Worm (Caenorhabditis elegans) whole organism, L4 larva: ENCODE measurements around the gene asps-1.

Source experiments
- F37D6.2 ChIP-seq: sonication (generic microtip); optimal IDR thresholded peaks from 2 replicates; lab custom pipeline; 2016; ENCODE audit warnings: mild to moderate bottlenecking, missing genetic modification characterization, missing compliant biosample characterization
- F44E2.7 ChIP-seq: fragments of 200-800 bp; sonication (Bioruptor generic); IDR thresholded peaks from 2 replicates; pipeline ENCODE4 v2.1.2; 2022; ENCODE audit warnings: missing genetic modification characterization, missing compliant biosample characterization
- Y5F2A.4 ChIP-seq: fragments of 200-800 bp; sonication (Bioruptor generic); optimal IDR thresholded peaks from 2 replicates; lab custom pipeline; 2018; ENCODE audit warnings: mild to moderate bottlenecking, missing genetic modification characterization, missing compliant biosample characterization
- Y75B8A.6 ChIP-seq: fragments of 200-800 bp; sonication (Bioruptor generic); IDR thresholded peaks from 2 replicates; pipeline ENCODE4 v1.3.6; 2022; ENCODE audit warnings: missing genetic modification reagents, missing genetic modification characterization, missing compliant biosample characterization
- ceh-32 ChIP-seq: sonication (generic microtip); optimal IDR thresholded peaks from 2 replicates; lab custom pipeline; 2016; ENCODE audit warnings: mild to moderate bottlenecking, missing genetic modification characterization, missing compliant biosample characterization; ENCODE audit not compliant: poor library complexity
- ces-1 ChIP-seq: fragments of 150-350 bp; sonication (generic microtip); optimal IDR thresholded peaks from 4 replicates; lab custom pipeline; 2014; ENCODE audit warnings: missing biosample characterization, missing genetic modification reagents, missing genetic modification characterization
- ctbp-1 ChIP-seq: fragments of 200-800 bp; sonication (Bioruptor generic); IDR thresholded peaks from 2 replicates; pipeline ENCODE4 v1.3.6; 2022; ENCODE audit warnings: missing genetic modification reagents, missing genetic modification characterization, missing compliant biosample characterization
- daf-16 ChIP-seq, 3 experiments: sonication (generic microtip); optimal IDR thresholded peaks; 2 replicates each; lab custom pipeline; 2016 to 2017; ENCODE audit warnings: missing genetic modification characterization in 3 of 3, missing genetic modification reagents in 3 of 3, mild to moderate bottlenecking in 2 of 3, missing compliant biosample characterization in 2 of 3, missing biosample characterization in 1 of 3, moderate library complexity in 1 of 3
- daf-19 ChIP-seq: fragments of 200-800 bp; sonication (Bioruptor generic); conservative IDR thresholded peaks from 2 replicates; pipeline ENCODE4 v1.3.6; 2022; ENCODE audit warnings: missing genetic modification characterization, missing compliant biosample characterization
- dmd-6 ChIP-seq: fragments of 200-800 bp; sonication (Bioruptor generic); IDR thresholded peaks from 2 replicates; pipeline ENCODE4 v1.3.6; 2022; ENCODE audit warnings: missing genetic modification reagents, missing genetic modification characterization, missing compliant biosample characterization
- dmd-9 ChIP-seq: fragments of 200-800 bp; sonication (Bioruptor generic); IDR thresholded peaks from 2 replicates; pipeline ENCODE4 v1.3.6; 2022; ENCODE audit warnings: missing genetic modification reagents, missing genetic modification characterization, missing compliant biosample characterization
- duxl-1 ChIP-seq: sonication (generic microtip); optimal IDR thresholded peaks from 2 replicates; lab custom pipeline; 2016; ENCODE audit warnings: mild to moderate bottlenecking, missing genetic modification characterization, moderate library complexity, missing compliant biosample characterization; ENCODE audit not compliant: poor library complexity
- dve-1 ChIP-seq: sonication (generic microtip); optimal IDR thresholded peaks from 2 replicates; lab custom pipeline; 2017; ENCODE audit warnings: antibody characterized with exemption, mild to moderate bottlenecking, missing genetic modification characterization, missing compliant biosample characterization; ENCODE audit not compliant: insufficient read depth
- egl-27 ChIP-seq: sonication (generic microtip); optimal IDR thresholded peaks from 3 replicates; lab custom pipeline; 2017; ENCODE audit warnings: missing biosample characterization, missing genetic modification reagents, missing genetic modification characterization
- fos-1 ChIP-seq: fragments of 150-350 bp; optimal IDR thresholded peaks from 2 replicates; lab custom pipeline; 2014; ENCODE audit warnings: missing biosample characterization, missing genetic modification characterization
- hif-1 ChIP-seq, 2 experiments: sonication (generic microtip); optimal IDR thresholded peaks; 2 replicates each; lab custom pipeline; 2016 to 2017; ENCODE audit warnings: missing compliant biosample characterization in 2 of 2, missing genetic modification characterization in 2 of 2, missing genetic modification reagents in 2 of 2, missing genotype in 2 of 2, mild to moderate bottlenecking in 1 of 2
- hlh-11 ChIP-seq: fragments of 200-800 bp; sonication (Bioruptor generic); optimal IDR thresholded peaks from 2 replicates; lab custom pipeline; 2018; ENCODE audit warnings: mild to moderate bottlenecking, missing genetic modification characterization, missing compliant biosample characterization
- hlh-30 ChIP-seq: sonication (generic microtip); optimal IDR thresholded peaks from 2 replicates; lab custom pipeline; 2017; ENCODE audit warnings: antibody characterized with exemption, mild to moderate bottlenecking, missing genetic modification characterization, missing compliant biosample characterization; ENCODE audit not compliant: insufficient read depth
- jun-1 ChIP-seq: fragments of 150-350 bp; optimal IDR thresholded peaks from 2 replicates; lab custom pipeline; 2014; ENCODE audit warnings: missing biosample characterization, missing genetic modification reagents, missing genetic modification characterization
- lin-15B ChIP-seq: fragments of 150-350 bp; sonication (generic microtip); optimal IDR thresholded peaks from 3 replicates; lab custom pipeline; 2014; ENCODE audit warnings: missing biosample characterization, missing genetic modification characterization
- lsy-2 ChIP-seq, 2 experiments: fragments of 150-350 bp in 1 of 2; sonication (generic microtip) in 1 of 2; optimal IDR thresholded peaks; 2 replicates each; lab custom pipeline; 2014 to 2017; ENCODE audit warnings: missing biosample characterization in 2 of 2, missing genetic modification characterization in 2 of 2
- madf-5 ChIP-seq, 2 experiments: fragments of 200-800 bp; sonication (Bioruptor generic); IDR thresholded peaks; 2 replicates each; pipeline ENCODE4 v1.3.6; 2022; ENCODE audit warnings: missing compliant biosample characterization in 2 of 2, missing genetic modification characterization in 2 of 2
- mdt-29 ChIP-seq: fragments of 200-800 bp; sonication (Bioruptor generic); IDR thresholded peaks from 2 replicates; pipeline ENCODE4 v1.3.6; 2022; ENCODE audit warnings: missing genetic modification reagents, missing genetic modification characterization, missing compliant biosample characterization
- mxl-3 ChIP-seq: fragments of 200-800 bp; sonication (Bioruptor generic); optimal IDR thresholded peaks from 2 replicates; lab custom pipeline; 2018; ENCODE audit warnings: mild to moderate bottlenecking, missing genetic modification characterization, missing compliant biosample characterization
- nhr-11 ChIP-seq: fragments of 150-350 bp; optimal IDR thresholded peaks from 2 replicates; lab custom pipeline; 2014; ENCODE audit warnings: missing biosample characterization, missing genetic modification characterization
- nhr-28 ChIP-seq: fragments of 150-350 bp; optimal IDR thresholded peaks from 2 replicates; lab custom pipeline; 2014; ENCODE audit warnings: missing biosample characterization, missing genetic modification characterization
- nhr-41 ChIP-seq: fragments of 200-800 bp; sonication (Bioruptor generic); IDR thresholded peaks from 2 replicates; pipeline ENCODE4 v1.3.6; 2022; ENCODE audit warnings: missing genetic modification reagents, missing genetic modification characterization, missing compliant biosample characterization
- nhr-42 ChIP-seq: fragments of 200-800 bp; sonication (Bioruptor generic); IDR thresholded peaks from 2 replicates; pipeline ENCODE4 v1.3.6; 2022; ENCODE audit warnings: missing genetic modification characterization, missing compliant biosample characterization
- nhr-77 ChIP-seq: fragments of 150-350 bp; optimal IDR thresholded peaks from 2 replicates; lab custom pipeline; 2014; ENCODE audit warnings: missing biosample characterization, missing genetic modification characterization
- php-3 ChIP-seq: fragments of 200-800 bp; sonication (Bioruptor generic); IDR thresholded peaks from 2 replicates; pipeline ENCODE4 v1.3.6; 2022; ENCODE audit warnings: missing genetic modification reagents, missing genetic modification characterization, missing compliant biosample characterization
- pqm-1 ChIP-seq: sonication (generic microtip); optimal IDR thresholded peaks from 2 replicates; lab custom pipeline; 2017; ENCODE audit warnings: missing biosample characterization, missing genetic modification characterization
- rbr-2 ChIP-seq: sonication (generic microtip); optimal IDR thresholded peaks from 2 replicates; lab custom pipeline; 2016; ENCODE audit warnings: missing genotype, missing genetic modification characterization, missing compliant biosample characterization
- sdz-12 ChIP-seq: fragments of 200-800 bp; sonication (Bioruptor generic); optimal IDR thresholded peaks from 2 replicates; lab custom pipeline; 2018; ENCODE audit warnings: mild to moderate bottlenecking, missing genetic modification characterization, missing compliant biosample characterization
- set-16 ChIP-seq: fragments of 200-800 bp; sonication (Bioruptor generic); IDR thresholded peaks from 2 replicates; pipeline ENCODE4 v1.3.6; 2022; ENCODE audit warnings: missing genetic modification reagents, missing genetic modification characterization, missing compliant biosample characterization
- snpc-4 ChIP-seq: fragments of 150-350 bp; optimal IDR thresholded peaks from 2 replicates; lab custom pipeline; 2014; ENCODE audit warnings: missing biosample characterization, missing genetic modification characterization
- tra-1 ChIP-seq: fragments of 200-800 bp; sonication (Bioruptor generic); IDR thresholded peaks from 2 replicates; pipeline ENCODE4 v1.3.6; 2022; ENCODE audit warnings: missing genetic modification reagents, missing genetic modification characterization, missing compliant biosample characterization
- unc-39 ChIP-seq: sonication (generic microtip); optimal IDR thresholded peaks from 2 replicates; lab custom pipeline; 2017; ENCODE audit warnings: missing biosample characterization, missing genetic modification characterization
- unc-62 ChIP-seq, 3 experiments: fragments of 150-350 bp in 1 of 3; sonication (generic microtip); optimal IDR thresholded peaks in 2 of 3; peaks in 1 of 3; 1 replicate in 1 of 3; 2 replicates in 2 of 3; lab custom pipeline; 2014 to 2017; ENCODE audit warnings: missing biosample characterization in 3 of 3, missing genetic modification characterization in 3 of 3, missing genetic modification reagents in 3 of 3, missing genotype in 1 of 3
- vab-7 ChIP-seq: fragments of 200-800 bp; sonication (Bioruptor generic); IDR thresholded peaks from 2 replicates; pipeline ENCODE4 v1.3.6; 2022; ENCODE audit warnings: missing genetic modification reagents, missing genetic modification characterization, missing compliant biosample characterization
- zip-11 ChIP-seq: fragments of 200-800 bp; sonication (Bioruptor generic); IDR thresholded peaks from 2 replicates; pipeline ENCODE4 v1.3.6; 2022; ENCODE audit warnings: missing genetic modification characterization, missing compliant biosample characterization
- ztf-11 ChIP-seq: fragments of 150-350 bp; optimal IDR thresholded peaks from 2 replicates; lab custom pipeline; 2014; ENCODE audit warnings: missing biosample characterization, missing genetic modification characterization

The asps-1 gene

DNA sequence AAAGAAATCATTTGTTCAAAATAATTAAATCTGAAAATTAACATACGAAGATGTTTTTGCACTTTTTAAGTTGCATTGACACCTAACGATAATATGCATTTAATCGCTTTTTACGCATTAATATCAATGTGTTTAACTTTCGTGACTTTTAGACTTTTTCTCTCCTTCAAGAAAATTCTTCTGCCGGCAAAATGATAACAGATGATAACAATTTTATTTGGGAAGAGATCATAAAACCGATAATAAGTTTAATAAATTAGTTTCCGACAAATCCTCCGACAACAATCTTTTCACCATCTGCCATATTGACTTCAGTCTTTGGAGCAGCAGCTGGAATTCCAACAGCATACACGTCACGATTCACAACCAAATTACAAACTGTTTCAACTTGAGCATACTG lies 37.1 kb downstream of the asps-1 start (continued):
- no peak for TF ChIP-seq nhr-11
- TF ChIP-seq sdz-12 (GFP tag; lab: Kevin White, UChicago), result no peak
- TF ChIP-seq duxl-1, result no peak
- no peak for TF ChIP-seq egl-27 (tag; lab: Kevin White, UChicago)
- TF ChIP-seq hlh-30 (tag; lab: Kevin White, UChicago), result no peak
- no peak for TF ChIP-seq vab-7 (GFP tag; lab: Robert Waterston, UW)
- no peak for TF ChIP-seq F44E2.7 (GFP tag; lab: Robert Waterston, UW)

DNA sequence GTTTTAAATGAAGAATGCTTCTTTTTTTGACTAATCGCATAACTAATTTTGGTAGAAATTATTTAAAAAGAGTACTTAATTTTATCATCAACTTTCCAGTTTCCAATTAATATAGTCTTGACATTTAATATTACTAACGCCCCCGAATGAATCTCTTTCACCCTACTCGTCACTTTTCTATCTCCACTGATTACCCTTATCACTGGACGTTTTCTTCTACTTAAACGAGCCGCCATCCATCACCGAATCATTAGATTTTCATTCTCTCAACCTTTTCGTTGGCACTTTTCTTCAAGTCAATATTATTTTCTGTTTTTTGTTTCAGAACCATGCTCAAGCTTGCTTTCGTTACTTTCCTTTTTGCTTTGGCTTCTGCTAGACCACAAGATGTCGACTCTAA lies 39.6 kb downstream of the asps-1 start, which contains the start of gene lys-1:
lys-1 (plus strand) TSS at position 326 of the 400 bp plus-strand sequence.
- TF ChIP-seq nhr-41 (GFP tag; lab: Robert Waterston, UW) (no peak), fos-1 (tag; lab: Kevin White, UChicago) (no peak), set-16 (GFP tag; lab: Robert Waterston, UW) (no peak), mxl-3 (GFP tag; lab: Kevin White, UChicago) (no peak), rbr-2 (tag; lab: Kevin White, UChicago) (no peak), tra-1 (no peak), ces-1 (no peak), php-3 (GFP tag; lab: Robert Waterston, UW) (no peak), mdt-29 (no peak), ztf-11 (tag; lab: Kevin White, UChicago) (no peak), hlh-30 (tag; lab: Kevin White, UChicago) (no peak), unc-39 (no peak), pqm-1 (peak; percentile 92), lsy-2 (tag; optimal IDR thresholded peaks at IDR 0.05; lab: Kevin White, UChicago) (no peak), nhr-42 (GFP tag; lab: Robert Waterston, UW) (no peak), jun-1 (tag; lab: Kevin White, UChicago) (no peak), hlh-11 (tag; lab: Kevin White, UChicago) (peak; percentile 48), nhr-77 (peak; percentile 8), dmd-6 (GFP tag; lab: Robert Waterston, UW) (peak; percentile 55), dve-1 (tag; lab: Kevin White, UChicago) (peak; percentile 24), snpc-4 (tag; lab: Kevin White, UChicago) (no peak), hif-1 (tag; optimal IDR thresholded peaks at IDR 0.05; lab: Kevin White, UChicago) (no peak), F37D6.2 (no peak), madf-5 (GFP tag; IDR thresholded peaks at IDR 0.05; lab: Robert Waterston, UW) (no peak), Y75B8A.6 (GFP tag; lab: Robert Waterston, UW) (no peak), lin-15B (no peak), daf-16 (GFP tag; optimal IDR thresholded peaks at IDR 0.05; lab: Kevin White, UChicago) (no peak), daf-16 (tag; optimal IDR thresholded peaks at IDR 0.05; lab: Kevin White, UChicago) (peak; percentile 60), ceh-32 (tag; lab: Kevin White, UChicago) (no peak), daf-19 (GFP tag; lab: Robert Waterston, UW) (no peak), zip-11 (GFP tag; lab: Robert Waterston, UW) (no peak), dmd-9 (no peak), Y5F2A.4 (no peak), nhr-28 (tag; lab: Kevin White, UChicago) (peak; percentile 68)
- TF ChIP-seq, all 104 proteins: peak for 7

DNA sequence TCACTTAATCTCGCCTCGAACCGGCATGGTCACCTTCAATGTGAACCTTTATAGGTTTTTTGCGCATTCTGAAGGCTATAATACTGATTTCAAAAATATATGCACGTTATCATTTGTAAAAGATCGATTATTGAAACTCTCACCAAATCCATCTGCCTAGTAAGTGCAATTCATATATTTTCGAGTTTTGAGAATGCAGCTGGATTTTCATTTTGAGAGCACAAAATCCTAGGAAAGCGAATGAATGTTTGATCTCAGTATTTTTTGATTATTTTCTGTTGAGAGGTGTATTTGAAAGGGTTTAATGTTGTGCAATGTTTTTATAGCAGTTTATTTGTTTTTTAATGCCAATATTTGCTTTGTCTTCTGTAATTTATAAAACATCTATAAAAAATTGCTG lies 41.2 kb downstream of the asps-1 start:
- no peak for TF ChIP-seq mdt-29
- TF ChIP-seq unc-62 (GFP tag; optimal IDR thresholded peaks at IDR 0.05 in 1 of 2; lab: Kevin White, UChicago), result peak in 1 of 2 experiments; percentile 36
- TF ChIP-seq unc-62 (tag; optimal IDR thresholded peaks at IDR 0.05; lab: Kevin White, UChicago), result no peak
- TF ChIP-seq madf-5 (GFP tag; IDR thresholded peaks at IDR 0.05; lab: Robert Waterston, UW), result no peak
- TF ChIP-seq ctbp-1 (GFP tag; lab: Robert Waterston, UW), result no peak
